Worm (Caenorhabditis elegans) whole organism, L1 larva: Measurements from ENCODE around the gene F55F10.3.
A peak's percentile ranks its signal among the peaks of the same experiment; 100 is the strongest.
"Not testable (repeated sequence)": the region's sequence is repeated elsewhere in the genome, so short reads cannot be mapped to it uniquely, and the experiment has no call there.

Source experiments
- C16A3.4 ChIP-seq: fragments of 150-350 bp; optimal IDR thresholded peaks from 2 replicates; lab custom pipeline; 2014; ENCODE audit warnings: missing biosample characterization, missing genetic modification characterization
- F16B12.6 ChIP-seq: fragments of 150-350 bp; optimal IDR thresholded peaks from 2 replicates; lab custom pipeline; 2014; ENCODE audit warnings: missing biosample characterization, missing genetic modification characterization
- aha-1 ChIP-seq: fragments of 150-350 bp; optimal IDR thresholded peaks from 2 replicates; lab custom pipeline; 2014; ENCODE audit warnings: missing biosample characterization, missing genetic modification characterization
- alr-1 ChIP-seq: fragments of 200-800 bp; sonication (Bioruptor generic); optimal IDR thresholded peaks from 2 replicates; lab custom pipeline; 2018; ENCODE audit warnings: borderline replicate concordance, mild to moderate bottlenecking, missing genetic modification characterization, missing compliant biosample characterization
- blmp-1 ChIP-seq: fragments of 150-350 bp; optimal IDR thresholded peaks from 2 replicates; lab custom pipeline; 2014; ENCODE audit warnings: missing biosample characterization, missing genetic modification characterization
- ceh-82 ChIP-seq, 3 experiments: fragments of 150-350 bp in 1 of 3; sonication (generic microtip) in 2 of 3; optimal IDR thresholded peaks; 2 replicates each; lab custom pipeline; 2014 to 2017; ENCODE audit warnings: missing biosample characterization in 3 of 3, missing genetic modification characterization in 3 of 3
- ceh-88 ChIP-seq: fragments of 200-800 bp; sonication (Bioruptor generic); IDR thresholded peaks from 2 replicates; pipeline ENCODE4 v1.3.6; 2022; ENCODE audit warnings: missing genetic modification characterization, missing compliant biosample characterization
- dpl-1 ChIP-seq, 3 experiments: fragments of 150-350 bp in 2 of 3; sonication (generic microtip) in 1 of 3; optimal IDR thresholded peaks; 2 replicates each; lab custom pipeline; 2014 to 2017; ENCODE audit warnings: missing biosample characterization in 3 of 3, missing genetic modification characterization in 3 of 3, missing genetic modification reagents in 3 of 3
- dsc-1 ChIP-seq: sonication (generic microtip); optimal IDR thresholded peaks from 2 replicates; lab custom pipeline; 2016; ENCODE audit warnings: mild to moderate bottlenecking, missing genetic modification characterization, missing compliant biosample characterization
- efl-1 ChIP-seq, 4 experiments: fragments of 150-350 bp; optimal IDR thresholded peaks in 3 of 4; peaks in 1 of 4; 1 replicate in 1 of 4; 2 replicates in 3 of 4; lab custom pipeline; 2014; ENCODE audit warnings: missing biosample characterization in 2 of 4, missing genetic modification characterization in 2 of 4, missing genetic modification reagents in 2 of 4
- ets-5 ChIP-seq: fragments of 200-800 bp; sonication (Bioruptor generic); IDR thresholded peaks from 2 replicates; pipeline ENCODE4 v1.3.6; 2022; ENCODE audit warnings: missing genetic modification characterization, missing compliant biosample characterization
- fkh-10 ChIP-seq: sonication (generic microtip); optimal IDR thresholded peaks from 2 replicates; lab custom pipeline; 2017; ENCODE audit warnings: missing biosample characterization, missing genetic modification reagents, missing genetic modification characterization
- hlh-4 ChIP-seq: sonication (generic microtip); optimal IDR thresholded peaks from 2 replicates; lab custom pipeline; 2016; ENCODE audit warnings: mild to moderate bottlenecking, missing genetic modification characterization, missing compliant biosample characterization
- hpl-2 ChIP-seq: fragments of 150-350 bp; optimal IDR thresholded peaks from 2 replicates; lab custom pipeline; 2014; ENCODE audit warnings: missing biosample characterization, missing genetic modification reagents, missing genetic modification characterization
- isw-1 ChIP-seq: fragments of 200-800 bp; sonication (Bioruptor generic); IDR thresholded peaks from 2 replicates; pipeline ENCODE4 v1.3.6; 2022; ENCODE audit warnings: missing genetic modification characterization, missing compliant biosample characterization
- jun-1 ChIP-seq: fragments of 150-350 bp; optimal IDR thresholded peaks from 2 replicates; lab custom pipeline; 2014; ENCODE audit warnings: missing biosample characterization, missing genetic modification reagents, missing genetic modification characterization
- lin-14 ChIP-seq: fragments of 200-800 bp; sonication (Bioruptor generic); optimal IDR thresholded peaks from 2 replicates; lab custom pipeline; 2018; ENCODE audit warnings: mild to moderate bottlenecking, missing genetic modification characterization, moderate library complexity, missing compliant biosample characterization
- lin-15B ChIP-seq: fragments of 150-350 bp; sonication (generic microtip); optimal IDR thresholded peaks from 3 replicates; lab custom pipeline; 2014; ENCODE audit warnings: missing biosample characterization, missing genetic modification characterization
- lin-35 ChIP-seq, 2 experiments: fragments of 150-350 bp; optimal IDR thresholded peaks; 2 replicates each; lab custom pipeline; 2014; ENCODE audit warnings: missing biosample characterization in 2 of 2, missing genetic modification characterization in 2 of 2, missing genetic modification reagents in 2 of 2
- lir-3 ChIP-seq: sonication (generic microtip); optimal IDR thresholded peaks from 2 replicates; lab custom pipeline; 2016; ENCODE audit warnings: mild to moderate bottlenecking, missing genetic modification characterization, moderate library complexity, missing compliant biosample characterization; ENCODE audit not compliant: poor library complexity
- lsy-2 ChIP-seq, 2 experiments: fragments of 150-350 bp; optimal IDR thresholded peaks; 2 replicates each; lab custom pipeline; 2014; ENCODE audit warnings: missing biosample characterization in 2 of 2, missing genetic modification characterization in 2 of 2
- mdl-1 ChIP-seq, 2 experiments: fragments of 150-350 bp; optimal IDR thresholded peaks; 2 replicates each; lab custom pipeline; 2014 to 2017; ENCODE audit warnings: missing biosample characterization in 2 of 2, missing genetic modification characterization in 2 of 2, inconsistent platforms in 1 of 2
- mep-1 ChIP-seq: fragments of 150-350 bp; optimal IDR thresholded peaks from 2 replicates; lab custom pipeline; 2014; ENCODE audit warnings: missing biosample characterization, missing genetic modification characterization
- nhr-19 ChIP-seq: fragments of 200-800 bp; sonication (Bioruptor generic); conservative IDR thresholded peaks from 2 replicates; pipeline ENCODE4 v1.3.6; 2022; ENCODE audit warnings: missing genetic modification characterization, missing compliant biosample characterization
- nhr-20 ChIP-seq: sonication (generic microtip); optimal IDR thresholded peaks from 2 replicates; lab custom pipeline; 2016; ENCODE audit warnings: mild to moderate bottlenecking, missing genetic modification characterization, missing compliant biosample characterization
- nhr-237 ChIP-seq: fragments of 150-350 bp; optimal IDR thresholded peaks from 2 replicates; lab custom pipeline; 2014; ENCODE audit warnings: missing biosample characterization, missing genetic modification characterization
- nhr-47 ChIP-seq: sonication (generic microtip); optimal IDR thresholded peaks from 2 replicates; lab custom pipeline; 2016; ENCODE audit warnings: mild to moderate bottlenecking, missing genetic modification characterization, moderate library complexity, missing compliant biosample characterization
- nhr-71 ChIP-seq: sonication (generic microtip); optimal IDR thresholded peaks from 2 replicates; lab custom pipeline; 2016; ENCODE audit warnings: mild to moderate bottlenecking, missing genetic modification characterization, moderate library complexity, missing compliant biosample characterization
- nhr-84 ChIP-seq: sonication (generic microtip); optimal IDR thresholded peaks from 2 replicates; lab custom pipeline; 2017; ENCODE audit warnings: missing biosample characterization, missing genetic modification characterization
- nhr-85 ChIP-seq: sonication (generic microtip); peaks from one replicate; lab custom pipeline; 2016; ENCODE audit warnings: missing genetic modification characterization, inconsistent platforms, missing compliant biosample characterization
- nhr-90 ChIP-seq: sonication (generic microtip); optimal IDR thresholded peaks from 2 replicates; lab custom pipeline; 2016; ENCODE audit warnings: mild to moderate bottlenecking, missing genetic modification characterization, missing compliant biosample characterization; ENCODE audit not compliant: poor library complexity
- pag-3 ChIP-seq: sonication (generic microtip); optimal IDR thresholded peaks from 2 replicates; lab custom pipeline; 2017; ENCODE audit warnings: missing genetic modification characterization, mild to moderate bottlenecking, missing compliant biosample characterization, antibody characterized with exemption, borderline replicate concordance; ENCODE audit not compliant: insufficient read depth
- pqm-1 ChIP-seq: sonication (generic microtip); optimal IDR thresholded peaks from 3 replicates; lab custom pipeline; 2017; ENCODE audit warnings: missing biosample characterization, missing genetic modification characterization
- rnt-1 ChIP-seq: sonication (generic microtip); optimal IDR thresholded peaks from 2 replicates; lab custom pipeline; 2016; ENCODE audit warnings: mild to moderate bottlenecking, missing genetic modification characterization, moderate library complexity, missing compliant biosample characterization
- skn-1 ChIP-seq: fragments of 150-350 bp; optimal IDR thresholded peaks from 2 replicates; lab custom pipeline; 2014; ENCODE audit warnings: missing biosample characterization, missing genetic modification characterization
- snpc-4 ChIP-seq: fragments of 150-350 bp; optimal IDR thresholded peaks from 2 replicates; lab custom pipeline; 2014; ENCODE audit warnings: missing biosample characterization, missing genetic modification characterization
- snu-23 ChIP-seq: sonication (generic microtip); optimal IDR thresholded peaks from 2 replicates; lab custom pipeline; 2016; ENCODE audit warnings: missing genetic modification characterization, missing compliant biosample characterization
- sptf-1 ChIP-seq: fragments of 150-350 bp; optimal IDR thresholded peaks from 2 replicates; lab custom pipeline; 2014; ENCODE audit warnings: missing biosample characterization, missing genetic modification characterization
- sup-37 ChIP-seq: fragments of 200-800 bp; sonication (Bioruptor generic); optimal IDR thresholded peaks from 2 replicates; lab custom pipeline; 2018; ENCODE audit warnings: mild to moderate bottlenecking, missing genetic modification characterization, missing compliant biosample characterization
- swsn-7 ChIP-seq: sonication (generic microtip); optimal IDR thresholded peaks from 2 replicates; lab custom pipeline; 2016; ENCODE audit warnings: missing genetic modification characterization, missing compliant biosample characterization
- tbx-2 ChIP-seq: sonication (generic microtip); optimal IDR thresholded peaks from 2 replicates; lab custom pipeline; 2016; ENCODE audit warnings: missing genetic modification characterization, missing compliant biosample characterization
- unc-62 ChIP-seq: fragments of 150-350 bp; optimal IDR thresholded peaks from 2 replicates; lab custom pipeline; 2014; ENCODE audit warnings: missing biosample characterization, missing genetic modification reagents, missing genetic modification characterization
- xbp-1 ChIP-seq: sonication (generic microtip); optimal IDR thresholded peaks from 2 replicates; lab custom pipeline; 2016; ENCODE audit warnings: missing genetic modification characterization, missing compliant biosample characterization
- zip-4 ChIP-seq: fragments of 200-800 bp; sonication (Bioruptor generic); optimal IDR thresholded peaks from 2 replicates; lab custom pipeline; 2018; ENCODE audit warnings: mild to moderate bottlenecking, missing genetic modification characterization, moderate library complexity, missing compliant biosample characterization
- ztf-4 ChIP-seq: fragments of 150-350 bp; optimal IDR thresholded peaks from 2 replicates; lab custom pipeline; 2014; ENCODE audit warnings: missing biosample characterization, missing genetic modification characterization

F55F10.3 gene

ce11 chrIV:4348146-4348545, 11.6 kb upstream of the F55F10.3 start, which contains the start of gene W03B1.5:
Gene W03B1.5 (plus strand): TSS chrIV:4348446.
- TF ChIP-seq C16A3.4 (tag; lab: Kevin White, UChicago); ceh-82 (tag; optimal IDR thresholded peaks at IDR 0.05; lab: Kevin White, UChicago); mep-1 (tag; lab: Kevin White, UChicago): not testable (repeated sequence)

ce11 chrIV:4356879-4357278, 2.9 kb upstream of the F55F10.3 start, which contains the start of gene W03B1.9:
Gene W03B1.9 (minus strand): TSS chrIV:4356979.
- TF ChIP-seq mdl-1 (tag; optimal IDR thresholded peaks at IDR 0.05; lab: Kevin White, UChicago), result no peak

- TF ChIP-seq nhr-20 (tag; lab: Kevin White, UChicago), result peak; percentile 25
- TF ChIP-seq hpl-2, result no peak
- no peak for TF ChIP-seq alr-1 (tag; lab: Kevin White, UChicago)
- peak; percentile 88 to 92 for TF ChIP-seq efl-1 (optimal IDR thresholded peaks at IDR 0.05; lab: Kevin White, UChicago)
- peak; percentile 93 to 99 for TF ChIP-seq efl-1 (GFP tag; optimal IDR thresholded peaks at IDR 0.05 in 1 of 2; lab: Kevin White, UChicago)
- no peak for TF ChIP-seq blmp-1 (tag; lab: Kevin White, UChicago)
- peak; percentile 33 for TF ChIP-seq C16A3.4 (tag; lab: Kevin White, UChicago)
- no peak for TF ChIP-seq sptf-1 (tag; lab: Kevin White, UChicago)
- TF ChIP-seq tbx-2 (tag; lab: Kevin White, UChicago), result peak; percentile 25
- TF ChIP-seq sup-37 (GFP tag; lab: Kevin White, UChicago), result no peak
- peak; percentile 33 for TF ChIP-seq nhr-85 (tag; lab: Kevin White, UChicago)
- TF ChIP-seq nhr-71, result peak; percentile 46
- TF ChIP-seq lin-15B (tag; lab: Kevin White, UChicago), result peak; percentile 49
- TF ChIP-seq lir-3, result no peak
- no peak for TF ChIP-seq jun-1
- peak; percentile 43 for TF ChIP-seq mep-1 (tag; lab: Kevin White, UChicago)
- peak; percentile 19; the same call in 1 of the 2 replicates for TF ChIP-seq isw-1 (GFP tag; lab: Robert Waterston, UW)
- TF ChIP-seq dpl-1 (GFP tag; optimal IDR thresholded peaks at IDR 0.05; lab: Kevin White, UChicago), result peak; percentile 85 to 94 (median 90)
- peak; percentile 75 to 78 for TF ChIP-seq lsy-2 (tag; optimal IDR thresholded peaks at IDR 0.05; lab: Kevin White, UChicago)
- no peak for TF ChIP-seq pag-3
- TF ChIP-seq pqm-1 (tag; lab: Kevin White, UChicago), result no peak
- TF ChIP-seq ets-5 (GFP tag; lab: Robert Waterston, UW), result no peak
- peak; percentile 8 for TF ChIP-seq lin-14
- no peak for TF ChIP-seq nhr-19 (GFP tag; lab: Robert Waterston, UW)
- no peak for TF ChIP-seq hlh-4 (tag; lab: Kevin White, UChicago)
- TF ChIP-seq nhr-47 (tag; lab: Kevin White, UChicago), result peak; percentile 23
- no peak for TF ChIP-seq unc-62 (GFP tag; lab: Kevin White, UChicago)
- no peak for TF ChIP-seq nhr-84 (tag; lab: Kevin White, UChicago)
- TF ChIP-seq skn-1 (tag; lab: Kevin White, UChicago), result peak; percentile 69
- TF ChIP-seq zip-4, result no peak
- peak; percentile 27 for TF ChIP-seq swsn-7 (tag; lab: Kevin White, UChicago)
- peak; percentile 40 for TF ChIP-seq xbp-1
- peak; percentile 25 for TF ChIP-seq nhr-90
- no peak for TF ChIP-seq mdl-1 (tag; optimal IDR thresholded peaks at IDR 0.05; lab: Kevin White, UChicago)
- no peak for TF ChIP-seq nhr-237
- peak; percentile 52 for TF ChIP-seq snu-23 (GFP tag; lab: Kevin White, UChicago)
- TF ChIP-seq ceh-88 (GFP tag; lab: Robert Waterston, UW), result no peak
- TF ChIP-seq rnt-1 (tag; lab: Kevin White, UChicago), result peak; percentile 44
- no peak for TF ChIP-seq snpc-4 (tag; lab: Kevin White, UChicago)
- peak; percentile 50 for TF ChIP-seq dsc-1
- peak in 1 of 3 experiments; percentile 32 for TF ChIP-seq ceh-82 (tag; optimal IDR thresholded peaks at IDR 0.05; lab: Kevin White, UChicago)
- TF ChIP-seq fkh-10 (GFP tag; lab: Kevin White, UChicago), result no peak
- peak; percentile 1 for TF ChIP-seq F16B12.6
- TF ChIP-seq lin-35 (GFP tag; optimal IDR thresholded peaks at IDR 0.05; lab: Kevin White, UChicago), result peak; percentile 92 to 96
- no peak for TF ChIP-seq aha-1 (tag; lab: Kevin White, UChicago)
- TF ChIP-seq ztf-4 (tag; lab: Kevin White, UChicago), result no peak
Observed at ce11 chrIV:4357296-4357695, 2.5 kb upstream of the F55F10.3 start, which contains the start of gene sars-2. Gene sars-2 (plus strand): TSS chrIV:4357636.
